Worm (Caenorhabditis elegans) whole organism, L1 larva: ENCODE results near the gene spe-29.

Source experiments
- F16B12.6 ChIP-seq: fragments of 150-350 bp; optimal IDR thresholded peaks from 2 replicates; lab custom pipeline; 2014; ENCODE audit warnings: missing biosample characterization, missing genetic modification characterization
- Y116A8C.19 ChIP-seq: sonication (generic microtip); optimal IDR thresholded peaks from 2 replicates; lab custom pipeline; 2016; ENCODE audit warnings: missing compliant biosample characterization, missing genetic modification characterization, borderline replicate concordance
- alr-1 ChIP-seq: fragments of 200-800 bp; sonication (Bioruptor generic); optimal IDR thresholded peaks from 2 replicates; lab custom pipeline; 2018; ENCODE audit warnings: borderline replicate concordance, mild to moderate bottlenecking, missing genetic modification characterization, missing compliant biosample characterization
- ceh-63 ChIP-seq: fragments of 200-800 bp; sonication (Bioruptor generic); optimal IDR thresholded peaks from 2 replicates; lab custom pipeline; 2018; ENCODE audit warnings: mild to moderate bottlenecking, missing genetic modification characterization, missing compliant biosample characterization
- ceh-8 ChIP-seq: fragments of 200-800 bp; sonication (Bioruptor generic); optimal IDR thresholded peaks from 2 replicates; lab custom pipeline; 2018; ENCODE audit warnings: mild to moderate bottlenecking, missing genetic modification characterization, moderate library complexity, missing compliant biosample characterization
- ceh-88 ChIP-seq: fragments of 200-800 bp; sonication (Bioruptor generic); IDR thresholded peaks from 2 replicates; pipeline ENCODE4 v1.3.6; 2022; ENCODE audit warnings: missing genetic modification characterization, missing compliant biosample characterization
- ces-1 ChIP-seq: fragments of 150-350 bp; optimal IDR thresholded peaks from 2 replicates; lab custom pipeline; 2014; ENCODE audit warnings: missing biosample characterization, missing genetic modification reagents, missing genetic modification characterization
- dsc-1 ChIP-seq: sonication (generic microtip); optimal IDR thresholded peaks from 2 replicates; lab custom pipeline; 2016; ENCODE audit warnings: mild to moderate bottlenecking, missing genetic modification characterization, missing compliant biosample characterization
- efl-1 ChIP-seq, 4 experiments: fragments of 150-350 bp; optimal IDR thresholded peaks in 3 of 4; peaks in 1 of 4; 1 replicate in 1 of 4; 2 replicates in 3 of 4; lab custom pipeline; 2014; ENCODE audit warnings: missing biosample characterization in 2 of 4, missing genetic modification characterization in 2 of 4, missing genetic modification reagents in 2 of 4
- efl-3 ChIP-seq: fragments of 200-800 bp; sonication (Bioruptor generic); optimal IDR thresholded peaks from 2 replicates; lab custom pipeline; 2018; ENCODE audit warnings: mild to moderate bottlenecking, missing genetic modification characterization, missing compliant biosample characterization
- egl-27 ChIP-seq, 2 experiments: fragments of 150-350 bp in 1 of 2; sonication (generic microtip); optimal IDR thresholded peaks; 3 replicates each; lab custom pipeline; 2017 to 2018; ENCODE audit warnings: missing biosample characterization in 2 of 2, missing genetic modification characterization in 2 of 2, missing genetic modification reagents in 2 of 2
- ets-5 ChIP-seq: fragments of 200-800 bp; sonication (Bioruptor generic); IDR thresholded peaks from 2 replicates; pipeline ENCODE4 v1.3.6; 2022; ENCODE audit warnings: missing genetic modification characterization, missing compliant biosample characterization
- fkh-10 ChIP-seq: sonication (generic microtip); optimal IDR thresholded peaks from 2 replicates; lab custom pipeline; 2017; ENCODE audit warnings: missing biosample characterization, missing genetic modification reagents, missing genetic modification characterization
- grh-1 ChIP-seq: fragments of 200-800 bp; sonication (Bioruptor generic); IDR thresholded peaks from 2 replicates; pipeline ENCODE4 v1.3.6; 2022; ENCODE audit warnings: missing genetic modification reagents, missing genetic modification characterization, missing compliant biosample characterization
- hlh-17 ChIP-seq: fragments of 200-800 bp; sonication (Bioruptor generic); optimal IDR thresholded peaks from 2 replicates; lab custom pipeline; 2018; ENCODE audit warnings: missing genetic modification characterization, mild to moderate bottlenecking, missing compliant biosample characterization, moderate library complexity, borderline replicate concordance
- hlh-4 ChIP-seq: sonication (generic microtip); optimal IDR thresholded peaks from 2 replicates; lab custom pipeline; 2016; ENCODE audit warnings: mild to moderate bottlenecking, missing genetic modification characterization, missing compliant biosample characterization
- hpl-2 ChIP-seq: fragments of 150-350 bp; optimal IDR thresholded peaks from 2 replicates; lab custom pipeline; 2014; ENCODE audit warnings: missing biosample characterization, missing genetic modification reagents, missing genetic modification characterization
- jun-1 ChIP-seq: fragments of 150-350 bp; optimal IDR thresholded peaks from 2 replicates; lab custom pipeline; 2014; ENCODE audit warnings: missing biosample characterization, missing genetic modification reagents, missing genetic modification characterization
- lin-13 ChIP-seq: fragments of 150-350 bp; optimal IDR thresholded peaks from 2 replicates; lab custom pipeline; 2014; ENCODE audit warnings: missing biosample characterization, missing genetic modification reagents, missing genetic modification characterization
- lin-15B ChIP-seq: fragments of 150-350 bp; sonication (generic microtip); optimal IDR thresholded peaks from 3 replicates; lab custom pipeline; 2014; ENCODE audit warnings: missing biosample characterization, missing genetic modification characterization
- lin-35 ChIP-seq, 2 experiments: fragments of 150-350 bp; optimal IDR thresholded peaks; 2 replicates each; lab custom pipeline; 2014; ENCODE audit warnings: missing biosample characterization in 2 of 2, missing genetic modification characterization in 2 of 2, missing genetic modification reagents in 2 of 2
- lin-39 ChIP-seq: fragments of 150-350 bp; optimal IDR thresholded peaks from 2 replicates; lab custom pipeline; 2014; ENCODE audit warnings: missing biosample characterization, missing genetic modification reagents, missing genetic modification characterization
- lir-3 ChIP-seq: sonication (generic microtip); optimal IDR thresholded peaks from 2 replicates; lab custom pipeline; 2016; ENCODE audit warnings: mild to moderate bottlenecking, missing genetic modification characterization, moderate library complexity, missing compliant biosample characterization; ENCODE audit not compliant: poor library complexity
- mab-9 ChIP-seq: fragments of 200-800 bp; sonication (Bioruptor generic); IDR thresholded peaks from 2 replicates; pipeline ENCODE4 v1.3.6; 2022; ENCODE audit warnings: missing genetic modification reagents, missing genetic modification characterization, missing compliant biosample characterization
- mdl-1 ChIP-seq, 2 experiments: fragments of 150-350 bp; optimal IDR thresholded peaks; 2 replicates each; lab custom pipeline; 2014 to 2017; ENCODE audit warnings: missing biosample characterization in 2 of 2, missing genetic modification characterization in 2 of 2, inconsistent platforms in 1 of 2
- mef-2 ChIP-seq: fragments of 150-350 bp; optimal IDR thresholded peaks from 2 replicates; lab custom pipeline; 2014; ENCODE audit warnings: missing biosample characterization, missing genetic modification characterization
- mep-1 ChIP-seq: fragments of 150-350 bp; optimal IDR thresholded peaks from 2 replicates; lab custom pipeline; 2014; ENCODE audit warnings: missing biosample characterization, missing genetic modification characterization
- nhr-11 ChIP-seq: fragments of 150-350 bp; optimal IDR thresholded peaks from 2 replicates; lab custom pipeline; 2014; ENCODE audit warnings: missing biosample characterization, missing genetic modification characterization
- nhr-12 ChIP-seq: sonication (generic microtip); optimal IDR thresholded peaks from 2 replicates; lab custom pipeline; 2017; ENCODE audit warnings: missing biosample characterization, missing genetic modification characterization
- nhr-19 ChIP-seq: fragments of 200-800 bp; sonication (Bioruptor generic); conservative IDR thresholded peaks from 2 replicates; pipeline ENCODE4 v1.3.6; 2022; ENCODE audit warnings: missing genetic modification characterization, missing compliant biosample characterization
- nhr-20 ChIP-seq: sonication (generic microtip); optimal IDR thresholded peaks from 2 replicates; lab custom pipeline; 2016; ENCODE audit warnings: mild to moderate bottlenecking, missing genetic modification characterization, missing compliant biosample characterization
- nhr-237 ChIP-seq: fragments of 150-350 bp; optimal IDR thresholded peaks from 2 replicates; lab custom pipeline; 2014; ENCODE audit warnings: missing biosample characterization, missing genetic modification characterization
- nhr-28 ChIP-seq: fragments of 150-350 bp; optimal IDR thresholded peaks from 2 replicates; lab custom pipeline; 2014; ENCODE audit warnings: missing biosample characterization, missing genetic modification characterization
- nhr-71 ChIP-seq: sonication (generic microtip); optimal IDR thresholded peaks from 2 replicates; lab custom pipeline; 2016; ENCODE audit warnings: mild to moderate bottlenecking, missing genetic modification characterization, moderate library complexity, missing compliant biosample characterization
- nhr-77 ChIP-seq: fragments of 150-350 bp; optimal IDR thresholded peaks from 2 replicates; lab custom pipeline; 2014; ENCODE audit warnings: missing biosample characterization, missing genetic modification characterization
- nhr-84 ChIP-seq: sonication (generic microtip); optimal IDR thresholded peaks from 2 replicates; lab custom pipeline; 2017; ENCODE audit warnings: missing biosample characterization, missing genetic modification characterization
- pax-3 ChIP-seq: fragments of 200-800 bp; sonication (Bioruptor generic); optimal IDR thresholded peaks from 2 replicates; lab custom pipeline; 2018; ENCODE audit warnings: mild to moderate bottlenecking, missing genetic modification characterization, moderate library complexity, missing compliant biosample characterization
- rnt-1 ChIP-seq: sonication (generic microtip); optimal IDR thresholded peaks from 2 replicates; lab custom pipeline; 2016; ENCODE audit warnings: mild to moderate bottlenecking, missing genetic modification characterization, moderate library complexity, missing compliant biosample characterization
- snpc-4 ChIP-seq: fragments of 150-350 bp; optimal IDR thresholded peaks from 2 replicates; lab custom pipeline; 2014; ENCODE audit warnings: missing biosample characterization, missing genetic modification characterization
- snu-23 ChIP-seq: sonication (generic microtip); optimal IDR thresholded peaks from 2 replicates; lab custom pipeline; 2016; ENCODE audit warnings: missing genetic modification characterization, missing compliant biosample characterization
- sptf-1 ChIP-seq: fragments of 150-350 bp; optimal IDR thresholded peaks from 2 replicates; lab custom pipeline; 2014; ENCODE audit warnings: missing biosample characterization, missing genetic modification characterization
- swsn-7 ChIP-seq: sonication (generic microtip); optimal IDR thresholded peaks from 2 replicates; lab custom pipeline; 2016; ENCODE audit warnings: missing genetic modification characterization, missing compliant biosample characterization
- tbx-2 ChIP-seq: sonication (generic microtip); optimal IDR thresholded peaks from 2 replicates; lab custom pipeline; 2016; ENCODE audit warnings: missing genetic modification characterization, missing compliant biosample characterization
- tlp-1 ChIP-seq: fragments of 150-350 bp; optimal IDR thresholded peaks from 2 replicates; lab custom pipeline; 2014; ENCODE audit warnings: missing biosample characterization, missing genetic modification characterization
- unc-30 ChIP-seq: sonication (generic microtip); optimal IDR thresholded peaks from 2 replicates; lab custom pipeline; 2017; ENCODE audit warnings: missing biosample characterization, missing genetic modification characterization
- unc-62 ChIP-seq: fragments of 150-350 bp; optimal IDR thresholded peaks from 2 replicates; lab custom pipeline; 2014; ENCODE audit warnings: missing biosample characterization, missing genetic modification reagents, missing genetic modification characterization
- unc-86 ChIP-seq: sonication (generic microtip); optimal IDR thresholded peaks from 2 replicates; lab custom pipeline; 2016; ENCODE audit warnings: missing genetic modification characterization, missing compliant biosample characterization
- vab-15 ChIP-seq: sonication (generic microtip); optimal IDR thresholded peaks from 2 replicates; lab custom pipeline; 2017; ENCODE audit warnings: missing genotype, mild to moderate bottlenecking, missing genetic modification characterization, missing compliant biosample characterization
- zag-1 ChIP-seq: fragments of 150-350 bp; optimal IDR thresholded peaks from 2 replicates; lab custom pipeline; 2014; ENCODE audit warnings: missing biosample characterization, missing genetic modification characterization
- zip-4 ChIP-seq: fragments of 200-800 bp; sonication (Bioruptor generic); optimal IDR thresholded peaks from 2 replicates; lab custom pipeline; 2018; ENCODE audit warnings: mild to moderate bottlenecking, missing genetic modification characterization, moderate library complexity, missing compliant biosample characterization

The spe-29 gene

ce11 chrIV:9933580-9933979, at the start of gene spe-29:
Gene spe-29 (plus strand): TSS chrIV:9933880.
- TF ChIP-seq Y116A8C.19 (no peak), efl-1 (optimal IDR thresholded peaks at IDR 0.05; lab: Kevin White, UChicago) (no peak), efl-1 (GFP tag; optimal IDR thresholded peaks at IDR 0.05 in 1 of 2; lab: Kevin White, UChicago) (peak in 1 of 2 experiments; percentile 1)

- TF ChIP-seq tlp-1 (tag; lab: Kevin White, UChicago), result no peak
- peak in 1 of 2 experiments; percentile 16 for TF ChIP-seq mdl-1 (tag; optimal IDR thresholded peaks at IDR 0.05; lab: Kevin White, UChicago)
- TF ChIP-seq ets-5 (GFP tag; lab: Robert Waterston, UW), result no peak
- peak; percentile 67 to 70 for TF ChIP-seq efl-1 (optimal IDR thresholded peaks at IDR 0.05; lab: Kevin White, UChicago)
- peak; percentile 64 to 91 for TF ChIP-seq efl-1 (GFP tag; optimal IDR thresholded peaks at IDR 0.05 in 1 of 2; lab: Kevin White, UChicago)
- TF ChIP-seq hlh-17 (GFP tag; lab: Kevin White, UChicago), result no peak
- no peak for TF ChIP-seq lir-3 (tag; lab: Kevin White, UChicago)
- TF ChIP-seq lin-35 (GFP tag; optimal IDR thresholded peaks at IDR 0.05; lab: Kevin White, UChicago), result peak; percentile 72 to 76
- TF ChIP-seq nhr-77 (tag; lab: Kevin White, UChicago), result no peak
- peak; percentile 48 for TF ChIP-seq dsc-1 (tag; lab: Kevin White, UChicago)
- no peak for TF ChIP-seq hlh-4 (tag; lab: Kevin White, UChicago)
- no peak for TF ChIP-seq grh-1 (GFP tag; lab: Robert Waterston, UW)
- TF ChIP-seq ces-1 (GFP tag; lab: Kevin White, UChicago), result no peak
- TF ChIP-seq mep-1 (tag; lab: Kevin White, UChicago), result peak; percentile 74
- no peak for TF ChIP-seq nhr-71
- TF ChIP-seq mab-9 (GFP tag; lab: Robert Waterston, UW), result no peak
- no peak for TF ChIP-seq F16B12.6 (tag; lab: Kevin White, UChicago)
- TF ChIP-seq efl-3 (GFP tag; lab: Kevin White, UChicago), result no peak
- no peak for TF ChIP-seq egl-27 (tag; optimal IDR thresholded peaks at IDR 0.05; lab: Kevin White, UChicago)
- no peak for TF ChIP-seq jun-1 (tag; lab: Kevin White, UChicago)
- no peak for TF ChIP-seq lin-13 (GFP tag; lab: Kevin White, UChicago)
- TF ChIP-seq sptf-1 (tag; lab: Kevin White, UChicago), result no peak
- no peak for TF ChIP-seq zag-1
- TF ChIP-seq snpc-4, result no peak
- TF ChIP-seq snu-23 (GFP tag; lab: Kevin White, UChicago), result peak; percentile 61
- TF ChIP-seq unc-86 (tag; lab: Kevin White, UChicago), result peak; percentile 4
- TF ChIP-seq nhr-28 (tag; lab: Kevin White, UChicago), result no peak
- TF ChIP-seq unc-30 (tag; lab: Kevin White, UChicago), result no peak
- TF ChIP-seq rnt-1, result peak; percentile 64
- no peak for TF ChIP-seq nhr-237 (tag; lab: Kevin White, UChicago)
- TF ChIP-seq nhr-11 (tag; lab: Kevin White, UChicago), result no peak
- TF ChIP-seq fkh-10 (GFP tag; lab: Kevin White, UChicago), result peak; percentile 8
- TF ChIP-seq nhr-84 (tag; lab: Kevin White, UChicago), result no peak
- TF ChIP-seq nhr-20 (tag; lab: Kevin White, UChicago), result no peak
- TF ChIP-seq hpl-2 (GFP tag; lab: Kevin White, UChicago), result no peak
- no peak for TF ChIP-seq vab-15 (tag; lab: Kevin White, UChicago)
- TF ChIP-seq ceh-63 (GFP tag; lab: Kevin White, UChicago), result no peak
- peak; percentile 33 for TF ChIP-seq swsn-7
- TF ChIP-seq lin-15B (tag; lab: Kevin White, UChicago), result peak; percentile 56
- no peak for TF ChIP-seq Y116A8C.19
- TF ChIP-seq nhr-19 (GFP tag; lab: Robert Waterston, UW), result peak; percentile 25; the same call in 1 of the 2 replicates
- no peak for TF ChIP-seq tbx-2
- TF ChIP-seq mef-2 (tag; lab: Kevin White, UChicago), result no peak
- TF ChIP-seq zip-4 (GFP tag; lab: Kevin White, UChicago), result no peak
- no peak for TF ChIP-seq lin-39 (tag; lab: Kevin White, UChicago)
- no peak for TF ChIP-seq nhr-12 (tag; lab: Kevin White, UChicago)
- no peak for TF ChIP-seq unc-62 (GFP tag; lab: Kevin White, UChicago)
- TF ChIP-seq alr-1 (tag; lab: Kevin White, UChicago), result no peak
- no peak for TF ChIP-seq pax-3 (tag; lab: Kevin White, UChicago)
- TF ChIP-seq ceh-88, result no peak
- no peak for TF ChIP-seq ceh-8 (GFP tag; lab: Kevin White, UChicago)
These were observed 49.4 kb upstream of the spe-29 start, which contains the start of the genes prp-18 and mccc-1 for ce11 chrIV:9884257-9884656. Gene prp-18 (minus strand): TSS chrIV:9884383. Gene mccc-1 (plus strand): TSS chrIV:9884570.
